Worm (Caenorhabditis elegans) whole organism, L4 larva: ENCODE data around the gene dpl-1.

Source experiments
- F44E2.7 ChIP-seq: fragments of 200-800 bp; sonication (Bioruptor generic); IDR thresholded peaks from 2 replicates; pipeline ENCODE4 v2.1.2; 2022; ENCODE audit warnings: missing genetic modification characterization, missing compliant biosample characterization
- ama-1 ChIP-seq: fragments of 150-350 bp; optimal IDR thresholded peaks from 2 replicates; lab custom pipeline; 2014; ENCODE audit warnings: inconsistent platforms, mixed read lengths
- ceh-28 ChIP-seq: fragments of 150-350 bp; optimal IDR thresholded peaks from 2 replicates; lab custom pipeline; 2014; ENCODE audit warnings: missing biosample characterization, missing genetic modification reagents, missing genetic modification characterization
- daf-19 ChIP-seq: fragments of 200-800 bp; sonication (Bioruptor generic); conservative IDR thresholded peaks from 2 replicates; pipeline ENCODE4 v1.3.6; 2022; ENCODE audit warnings: missing genetic modification characterization, missing compliant biosample characterization
- dmd-8 ChIP-seq: fragments of 200-800 bp; sonication (Bioruptor generic); IDR thresholded peaks from 2 replicates; pipeline ENCODE4 v1.3.6; 2022; ENCODE audit warnings: missing genetic modification characterization, missing compliant biosample characterization
- egl-27 ChIP-seq: sonication (generic microtip); optimal IDR thresholded peaks from 3 replicates; lab custom pipeline; 2017; ENCODE audit warnings: missing biosample characterization, missing genetic modification reagents, missing genetic modification characterization
- jun-1 ChIP-seq: fragments of 150-350 bp; optimal IDR thresholded peaks from 2 replicates; lab custom pipeline; 2014; ENCODE audit warnings: missing biosample characterization, missing genetic modification reagents, missing genetic modification characterization
- lin-15B ChIP-seq: fragments of 150-350 bp; sonication (generic microtip); optimal IDR thresholded peaks from 3 replicates; lab custom pipeline; 2014; ENCODE audit warnings: missing biosample characterization, missing genetic modification characterization
- lsy-2 ChIP-seq, 2 experiments: fragments of 150-350 bp in 1 of 2; sonication (generic microtip) in 1 of 2; optimal IDR thresholded peaks; 2 replicates each; lab custom pipeline; 2014 to 2017; ENCODE audit warnings: missing biosample characterization in 2 of 2, missing genetic modification characterization in 2 of 2
- pha-4 ChIP-seq, 2 experiments: fragments of 150-350 bp in 1 of 2; fragments of 200-800 bp in 1 of 2; sonication (Bioruptor generic) in 1 of 2; IDR thresholded peaks in 1 of 2; optimal IDR thresholded peaks in 1 of 2; 2 replicates each; pipeline versions ENCODE4 v1.3.6 to Lab custom; 2014 to 2022; ENCODE audit warnings: missing genetic modification characterization in 2 of 2, missing genetic modification reagents in 2 of 2, missing biosample characterization in 1 of 2, missing compliant biosample characterization in 1 of 2
- unc-130 ChIP-seq: sonication (generic microtip); optimal IDR thresholded peaks from 2 replicates; lab custom pipeline; 2016; ENCODE audit warnings: missing genetic modification reagents, missing genetic modification characterization, missing compliant biosample characterization

DNA sequence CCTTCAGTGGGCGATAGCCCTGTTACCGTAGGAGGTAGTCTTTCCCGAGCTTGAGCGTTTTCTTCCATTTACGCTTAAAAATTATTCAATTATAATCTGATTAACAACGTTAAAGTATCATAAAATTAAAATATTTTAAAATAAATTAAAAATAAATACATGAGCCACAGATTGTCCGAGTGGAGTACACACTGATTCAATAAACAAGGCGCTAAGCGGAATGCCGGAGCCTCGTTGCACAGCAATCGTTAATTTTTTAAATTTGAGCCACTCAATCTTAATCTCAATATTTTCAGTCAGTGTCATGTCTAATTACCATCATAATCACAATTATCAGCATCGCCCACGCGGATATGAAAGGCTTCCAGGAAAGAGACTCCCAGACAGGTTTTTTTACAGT lies 7.4 kb downstream of the dpl-1 start, which contains the start of the genes sec-5 and pir-1:
- TF ChIP-seq unc-130 (no peak), jun-1 (tag; lab: Kevin White, UChicago) (no peak), F44E2.7 (GFP tag; lab: Robert Waterston, UW) (no peak), ama-1 (lab: Kevin White, UChicago) (no peak), lsy-2 (tag; optimal IDR thresholded peaks at IDR 0.05; lab: Kevin White, UChicago) (peak in 1 of 2 experiments; percentile 72), pha-4 (GFP tag; IDR thresholded peaks at IDR 0.05; lab: Robert Waterston, UW) (no peak), pha-4 (tag; optimal IDR thresholded peaks at IDR 0.05; lab: Kevin White, UChicago) (no peak), egl-27 (tag; lab: Kevin White, UChicago) (no peak), daf-19 (GFP tag; lab: Robert Waterston, UW) (no peak), ceh-28 (no peak), lin-15B (no peak), dmd-8 (GFP tag; lab: Robert Waterston, UW) (no peak)
